Fruit fly (Drosophila melanogaster): ENCODE data around the gene SCaMC.

- no peak for TF ChIP-seq topi (GFP tag; optimal IDR thresholded peaks at IDR 0.05)
- no peak for TF ChIP-seq CG16779 (tag; optimal IDR thresholded peaks at IDR 0.05)
- TF ChIP-seq CG1621 (tag; optimal IDR thresholded peaks at IDR 0.05), result no peak
- TF ChIP-seq Hr38 (GFP tag; optimal IDR thresholded peaks at IDR 0.05), result no peak
- no peak for TF ChIP-seq Hr4 (GFP tag; optimal IDR thresholded peaks at IDR 0.05)
- TF ChIP-seq fkh (GFP tag; optimal IDR thresholded peaks at IDR 0.05), result no peak
Observed at dm6 chr3L:12455034-12455433, 40.4 kb upstream of the SCaMC start.

Data from whole organism, prepupa.